Worm (Caenorhabditis elegans): ENCODE results near the gene C36C5.4.

C36C5.4 gene

DNA sequence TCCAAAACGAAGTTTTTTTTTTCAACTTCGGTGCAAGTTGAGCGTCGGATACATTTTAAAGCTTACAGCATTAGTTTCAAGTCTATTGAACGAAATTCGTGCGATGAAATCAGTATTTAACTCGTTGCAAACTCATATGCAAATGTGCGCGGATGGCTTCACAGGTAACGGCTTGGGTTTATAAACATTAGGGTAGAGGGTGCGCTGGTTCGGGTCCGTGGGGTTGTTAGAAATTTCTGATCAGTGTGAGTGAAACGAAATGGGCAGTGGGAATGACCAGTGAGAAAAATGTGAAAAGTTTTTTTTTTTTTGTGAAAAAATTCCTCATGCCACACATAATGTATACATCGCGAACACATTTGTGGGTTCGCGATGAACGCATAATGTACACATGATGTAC lies 3.2 kb upstream of the C36C5.4 start:
- TF ChIP-seq hlh-13 (GFP tag; optimal IDR thresholded peaks at IDR 0.05) (no peak), rnt-1 (tag; optimal IDR thresholded peaks at IDR 0.05) (no peak), unc-86 (tag; optimal IDR thresholded peaks at IDR 0.05) (no peak), ceh-9 (tag; optimal IDR thresholded peaks at IDR 0.05) (no peak), zip-5 (tag; optimal IDR thresholded peaks at IDR 0.05) (no peak), hlh-15 (tag; optimal IDR thresholded peaks at IDR 0.05) (no peak)

ce11 chrV:3165438-3165837 lies 922 bp upstream of the C36C5.4 start, which contains the start of gene C36C5.14:
C36C5.14 (minus strand) TSS chrV:3165538.
- TF ChIP-seq ahr-1 (tag; optimal IDR thresholded peaks at IDR 0.05) (no peak), nhr-11 (tag; optimal IDR thresholded peaks at IDR 0.05) (no peak), ceh-9 (tag; optimal IDR thresholded peaks at IDR 0.05) (no peak), pros-1 (tag; optimal IDR thresholded peaks at IDR 0.05) (no peak), rnt-1 (tag; optimal IDR thresholded peaks at IDR 0.05) (no peak), pax-1 (tag; optimal IDR thresholded peaks at IDR 0.05) (no peak), ets-4 (tag; optimal IDR thresholded peaks at IDR 0.05) (no peak), zip-5 (tag; optimal IDR thresholded peaks at IDR 0.05) (no peak), hlh-6 (tag; optimal IDR thresholded peaks at IDR 0.05) (no peak), fax-1 (tag; optimal IDR thresholded peaks at IDR 0.05) (no peak), ceh-24 (tag; optimal IDR thresholded peaks at IDR 0.05) (no peak), unc-86 (tag; optimal IDR thresholded peaks at IDR 0.05) (no peak), dmd-4 (tag; optimal IDR thresholded peaks at IDR 0.05; ENCODE audit: borderline replicate concordance) (no peak), fkh-10 (GFP tag; optimal IDR thresholded peaks at IDR 0.05) (no peak), madf-2 (tag; optimal IDR thresholded peaks at IDR 0.05) (no peak), ztf-16 (tag; optimal IDR thresholded peaks at IDR 0.05) (no peak), hlh-15 (tag; optimal IDR thresholded peaks at IDR 0.05) (no peak)

DNA sequence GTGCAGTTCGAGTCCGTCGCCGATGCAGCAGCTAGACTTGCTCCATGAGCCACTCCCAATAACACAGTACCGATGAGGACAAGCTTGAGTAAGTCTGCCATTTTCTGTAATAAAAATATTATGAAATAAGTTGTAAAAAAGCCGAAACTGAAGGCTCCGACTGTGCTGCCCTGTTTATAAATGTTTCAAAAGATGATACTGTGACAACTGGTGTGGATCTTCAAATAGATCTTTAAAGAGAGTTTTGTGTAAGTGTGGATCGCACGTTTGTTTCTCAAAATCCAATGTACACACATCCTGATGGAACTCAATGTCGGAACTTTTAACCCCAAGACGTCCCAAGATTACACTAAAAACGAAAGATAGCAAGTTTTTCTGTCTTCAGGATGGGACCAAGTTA lies 2.3 kb downstream of the C36C5.4 start, which contains the start of gene C36C5.15:
C36C5.15 (minus strand) TSS at position 101 of the 400 bp plus-strand sequence.
- TF ChIP-seq K02D7.2 (tag; optimal IDR thresholded peaks at IDR 0.05) (no peak), ceh-24 (tag; optimal IDR thresholded peaks at IDR 0.05) (no peak)

ce11 chrV:3169838-3170237 lies 3.5 kb downstream of the C36C5.4 start, which contains the start of gene srbc-6:
srbc-6 (plus strand) TSS chrV:3170138.
- TF ChIP-seq pag-3 (tag; optimal IDR thresholded peaks at IDR 0.05; ENCODE audit: borderline replicate concordance) (no peak), npax-4 (tag; optimal IDR thresholded peaks at IDR 0.05) (no peak), eyg-1 (tag; optimal IDR thresholded peaks at IDR 0.05) (no peak), madf-2 (tag; optimal IDR thresholded peaks at IDR 0.05) (no peak), ceh-2 (tag; optimal IDR thresholded peaks at IDR 0.05) (no peak), gmeb-2 (tag; optimal IDR thresholded peaks at IDR 0.05) (no peak), ceh-45 (GFP tag; IDR thresholded peaks at IDR 0.05) (no peak), unc-86 (tag; optimal IDR thresholded peaks at IDR 0.05) (no peak), tbx-2 (tag; optimal IDR thresholded peaks at IDR 0.05) (no peak), dve-1 (tag; optimal IDR thresholded peaks at IDR 0.05) (no peak), unc-55 (GFP tag; optimal IDR thresholded peaks at IDR 0.05) (no peak), pros-1 (tag; optimal IDR thresholded peaks at IDR 0.05) (no peak), nhr-232 (tag; optimal IDR thresholded peaks at IDR 0.05) (no peak), ceh-34 (tag; optimal IDR thresholded peaks at IDR 0.05) (no peak), ceh-22 (tag; optimal IDR thresholded peaks at IDR 0.05) (no peak), ceh-31 (tag; optimal IDR thresholded peaks at IDR 0.05) (no peak), Y22D7AL.16 (tag; optimal IDR thresholded peaks at IDR 0.05) (no peak), ttx-3 (tag; optimal IDR thresholded peaks at IDR 0.05) (no peak), elt-4 (tag; optimal IDR thresholded peaks at IDR 0.05) (no peak)

DNA sequence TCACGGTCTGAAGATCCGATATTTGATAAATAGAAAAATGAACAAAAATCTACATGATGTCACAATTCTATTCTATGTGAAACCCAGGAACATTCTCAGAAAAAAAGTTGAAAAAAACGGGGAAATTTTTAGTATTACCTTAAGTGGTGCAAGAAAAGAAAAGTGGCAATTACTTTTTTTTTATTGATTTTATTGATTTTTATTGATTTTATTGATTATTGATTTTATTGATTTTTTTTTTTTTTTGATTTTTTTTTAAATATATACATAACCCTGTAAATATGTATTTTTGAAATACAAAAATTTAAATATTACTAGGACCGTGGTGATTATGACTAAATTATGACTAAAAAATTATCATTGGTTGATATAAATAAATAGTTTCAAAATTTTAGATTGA lies 5.3 kb downstream of the C36C5.4 start:
- TF ChIP-seq gmeb-2 (tag; optimal IDR thresholded peaks at IDR 0.05), result no peak
- TF ChIP-seq ceh-24 (tag; optimal IDR thresholded peaks at IDR 0.05), result no peak
- TF ChIP-seq nhr-11 (tag; optimal IDR thresholded peaks at IDR 0.05), result no peak
- no peak for TF ChIP-seq syd-9 (tag; optimal IDR thresholded peaks at IDR 0.05)
- no peak for TF ChIP-seq unc-86 (tag; optimal IDR thresholded peaks at IDR 0.05)
- TF ChIP-seq pag-3 (tag; optimal IDR thresholded peaks at IDR 0.05; ENCODE audit: borderline replicate concordance), result no peak
- no peak for TF ChIP-seq lin-11 (tag; optimal IDR thresholded peaks at IDR 0.05)

Data from whole organism, late embryonic.